Fruit fly (Drosophila melanogaster): ENCODE results near the gene CG34135.

dm6 chr3R:8739161-8739783 lies 28.7 kb downstream of the CG34135 start:
- TF ChIP-seq lola (GFP tag; optimal IDR thresholded peaks at IDR 0.05) (no peak), Hnf4 (GFP tag; optimal IDR thresholded peaks at IDR 0.05) (no peak), h (GFP tag; optimal IDR thresholded peaks at IDR 0.05) (peak; percentile 45)
